Worm (Caenorhabditis elegans) whole organism, midembryonic: Measurements from ENCODE around the gene degl-1.
A peak's percentile ranks its signal among the peaks of the same experiment; 100 is the strongest.
"Not testable (repeated sequence)": the region's sequence is repeated elsewhere in the genome, so short reads cannot be mapped to it uniquely, and the experiment has no call there.

ENCODE experiments used
- T22C8.4 ChIP-seq: fragments of 200-800 bp; sonication (Bioruptor generic); IDR thresholded peaks from 2 replicates; pipeline ENCODE4 v1.3.6; 2022; ENCODE audit warnings: missing genetic modification characterization, missing compliant biosample characterization
- cog-1 ChIP-seq: sonication (generic microtip); optimal IDR thresholded peaks from 2 replicates; lab custom pipeline; 2016; ENCODE audit warnings: missing genetic modification characterization, missing compliant biosample characterization
- flt-1 ChIP-seq: fragments of 200-800 bp; sonication (Bioruptor generic); IDR thresholded peaks from 2 replicates; pipeline ENCODE4 v1.3.6; 2022; ENCODE audit warnings: missing genetic modification characterization, missing compliant biosample characterization
- klf-2 ChIP-seq: fragments of 200-800 bp; sonication (Bioruptor generic); conservative IDR thresholded peaks from 2 replicates; pipeline ENCODE4 v1.3.6; 2022; ENCODE audit warnings: missing genetic modification reagents, missing genetic modification characterization, missing compliant biosample characterization
- med-1 ChIP-seq: sonication (generic microtip); optimal IDR thresholded peaks from 2 replicates; lab custom pipeline; 2017; ENCODE audit warnings: missing genetic modification characterization, mild to moderate bottlenecking, missing compliant biosample characterization, antibody characterized with exemption, missing genetic modification reagents; ENCODE audit not compliant: insufficient read depth
- ref-1 ChIP-seq: fragments of 200-800 bp; sonication (Bioruptor generic); conservative IDR thresholded peaks from 2 replicates; pipeline ENCODE4 v1.3.6; 2022; ENCODE audit warnings: missing genetic modification reagents, missing genetic modification characterization, missing compliant biosample characterization
- tab-1 ChIP-seq: fragments of 200-800 bp; sonication (Bioruptor generic); IDR thresholded peaks from 2 replicates; pipeline ENCODE4 v1.3.6; 2022; ENCODE audit warnings: missing genetic modification characterization, missing compliant biosample characterization
- ztf-23 ChIP-seq: fragments of 200-800 bp; sonication (Bioruptor generic); IDR thresholded peaks from 2 replicates; pipeline ENCODE4 v1.3.6; 2022; ENCODE audit warnings: missing genetic modification reagents, missing genetic modification characterization, missing compliant biosample characterization
- ztf-29 ChIP-seq: fragments of 200-800 bp; sonication (Bioruptor generic); IDR thresholded peaks from 2 replicates; pipeline ENCODE4 v1.3.6; 2022; ENCODE audit warnings: missing genetic modification reagents, missing genetic modification characterization, missing compliant biosample characterization

degl-1 gene

ce11 chrIV:14793900-14794624, 22.8 kb upstream of the degl-1 start:
- TF ChIP-seq klf-2 (GFP tag; lab: Robert Waterston, UW) (no peak), med-1 (GFP tag; lab: Kevin White, UChicago) (no peak), T22C8.4 (GFP tag; lab: Robert Waterston, UW) (peak; percentile 86), flt-1 (GFP tag; lab: Robert Waterston, UW) (no peak), tab-1 (no peak), ref-1 (GFP tag; lab: Robert Waterston, UW) (no peak), ztf-29 (peak; percentile 78; the same call in 1 of the 2 replicates), ztf-23 (GFP tag; lab: Robert Waterston, UW) (no peak), cog-1 (peak; percentile 54)

ce11 chrIV:14792602-14793232, 21.5 kb upstream of the degl-1 start, which contains the start of gene gdi-1:
Gene gdi-1, minus strand, starts transcription at chrIV:14792887.
- TF ChIP-seq ztf-23 (GFP tag; lab: Robert Waterston, UW), result no peak
- no peak for TF ChIP-seq cog-1
- no peak for TF ChIP-seq ztf-29
- TF ChIP-seq klf-2 (GFP tag; lab: Robert Waterston, UW), result no peak
- TF ChIP-seq tab-1, result no peak
- no peak for TF ChIP-seq T22C8.4 (GFP tag; lab: Robert Waterston, UW)
- TF ChIP-seq med-1 (GFP tag; lab: Kevin White, UChicago), result no peak
- TF ChIP-seq ref-1 (GFP tag; lab: Robert Waterston, UW), result no peak
- no peak for TF ChIP-seq flt-1 (GFP tag; lab: Robert Waterston, UW)

DNA sequence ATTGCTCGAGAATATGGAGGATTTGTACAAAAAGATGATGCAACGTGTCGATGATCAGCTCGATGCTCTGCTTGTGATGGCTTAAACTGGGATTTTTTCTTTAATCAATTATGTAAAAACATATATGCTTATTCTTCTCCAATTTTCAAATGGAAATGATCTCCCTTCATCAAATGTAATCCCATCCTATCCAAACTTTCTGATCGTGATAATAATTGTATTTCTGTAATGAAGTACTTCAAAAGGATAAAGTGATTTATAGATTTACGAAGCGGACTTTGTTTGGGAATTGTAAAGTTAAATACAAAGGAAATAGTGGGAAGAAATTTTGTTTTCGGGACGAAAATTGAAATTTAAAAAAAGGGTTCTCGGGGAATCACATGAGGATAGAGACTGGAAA, 19.4 kb upstream of the degl-1 start:
- TF ChIP-seq cog-1 (no peak), klf-2 (GFP tag; lab: Robert Waterston, UW) (no peak), ztf-29 (no peak), T22C8.4 (GFP tag; lab: Robert Waterston, UW) (no peak), flt-1 (GFP tag; lab: Robert Waterston, UW) (no peak), med-1 (GFP tag; lab: Kevin White, UChicago) (no peak), ztf-23 (GFP tag; lab: Robert Waterston, UW) (no peak)

DNA sequence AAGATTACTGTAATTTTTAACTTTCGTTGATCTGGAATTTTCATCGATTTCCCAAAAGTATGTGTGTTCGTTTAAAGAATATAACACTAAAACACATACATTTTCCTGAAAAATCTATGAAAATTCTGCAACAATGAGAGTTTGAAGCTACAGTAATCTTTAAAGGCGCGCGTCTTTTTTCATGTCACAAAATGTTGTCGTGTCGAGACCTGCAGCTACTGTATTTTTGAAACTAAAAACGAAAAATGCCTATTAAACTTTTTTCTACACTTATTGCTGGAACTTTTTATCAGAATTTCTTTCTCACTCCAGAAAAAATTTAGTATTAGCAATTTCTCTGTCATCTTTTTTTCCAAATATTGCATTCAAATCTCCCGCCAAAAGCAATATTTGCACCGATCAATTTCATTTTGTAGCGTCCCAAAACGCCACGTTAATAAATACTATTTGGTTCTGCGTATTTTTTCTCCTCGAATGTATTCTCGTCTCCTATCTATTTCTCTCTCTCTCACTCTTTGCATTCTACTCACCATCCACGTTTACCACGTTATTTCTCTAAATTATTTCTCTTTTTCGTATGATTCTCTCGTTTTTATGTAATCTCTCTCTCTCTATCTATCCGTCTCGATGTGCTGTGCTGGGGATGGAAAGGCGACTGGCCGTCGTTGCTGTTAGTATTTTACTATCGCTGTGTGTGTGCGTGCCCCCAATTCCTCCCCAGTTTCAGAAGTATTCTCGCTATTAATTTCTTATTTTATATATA, 15.3 kb upstream of the degl-1 start, which contains the start of gene melo-1:
Gene melo-1, plus strand, starts transcription at position 658 of the 763 bp plus-strand sequence.
- TF ChIP-seq tab-1 (no peak), med-1 (GFP tag; lab: Kevin White, UChicago) (no peak), ztf-23 (GFP tag; lab: Robert Waterston, UW) (no peak), klf-2 (GFP tag; lab: Robert Waterston, UW) (no peak), flt-1 (GFP tag; lab: Robert Waterston, UW) (no peak), T22C8.4 (GFP tag; lab: Robert Waterston, UW) (no peak), cog-1 (no peak), ref-1 (GFP tag; lab: Robert Waterston, UW) (no peak)

DNA sequence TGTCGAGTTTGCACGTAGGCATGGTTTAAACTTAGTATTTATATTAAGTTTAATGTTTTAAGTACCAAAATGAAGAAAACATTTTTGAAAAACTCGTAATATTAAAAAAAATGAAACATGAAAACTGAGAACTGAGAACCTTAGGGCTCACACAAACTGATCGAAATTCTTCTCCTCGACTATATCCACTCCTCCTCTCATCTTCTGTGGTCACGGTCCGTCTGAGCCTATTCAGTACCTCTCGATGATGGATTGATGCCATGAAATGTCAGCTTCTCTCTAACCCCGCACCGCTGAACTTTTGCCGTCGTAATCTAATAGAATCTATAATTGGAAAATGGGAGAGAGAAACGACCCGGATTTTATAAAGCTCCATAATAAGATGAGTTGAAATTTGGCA, 13.3 kb upstream of the degl-1 start, which contains the start of gene nlp-56:
Gene nlp-56, minus strand, starts transcription at position 257 of the 400 bp plus-strand sequence.
- no peak for TF ChIP-seq tab-1
- no peak for TF ChIP-seq med-1 (GFP tag; lab: Kevin White, UChicago)
- no peak for TF ChIP-seq ref-1 (GFP tag; lab: Robert Waterston, UW)
- TF ChIP-seq flt-1 (GFP tag; lab: Robert Waterston, UW), result no peak
- TF ChIP-seq cog-1, result no peak
- TF ChIP-seq T22C8.4 (GFP tag; lab: Robert Waterston, UW), result no peak
- TF ChIP-seq ztf-23 (GFP tag; lab: Robert Waterston, UW), result no peak
- TF ChIP-seq ztf-29, result no peak
- no peak for TF ChIP-seq klf-2 (GFP tag; lab: Robert Waterston, UW)

DNA sequence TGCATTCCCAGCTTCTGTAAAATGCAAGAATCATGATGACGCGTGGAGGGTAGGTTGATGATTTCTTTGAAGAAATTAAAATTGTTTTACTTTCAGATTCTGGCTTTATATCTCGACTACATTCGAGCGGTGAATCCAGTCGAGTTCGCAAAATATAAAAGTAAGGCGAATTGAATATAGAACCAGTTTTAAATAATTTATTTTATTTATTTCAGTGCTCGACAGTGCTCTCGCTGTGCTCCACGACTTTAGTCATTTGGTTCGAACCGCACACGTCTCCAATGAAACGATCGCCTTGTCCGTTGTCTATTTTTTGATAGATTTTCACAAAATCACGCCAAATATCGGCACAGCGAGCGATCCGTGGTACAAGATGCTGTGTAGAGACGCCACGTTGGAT, 11.0 kb upstream of the degl-1 start, which contains the start of gene Y57G11C.1130:
Gene Y57G11C.1130, plus strand, starts transcription at position 301 of the 400 bp plus-strand sequence.
- TF ChIP-seq tab-1, result no peak
- no peak for TF ChIP-seq klf-2 (GFP tag; lab: Robert Waterston, UW)
- no peak for TF ChIP-seq med-1 (GFP tag; lab: Kevin White, UChicago)
- no peak for TF ChIP-seq flt-1 (GFP tag; lab: Robert Waterston, UW)
- no peak for TF ChIP-seq ztf-29
- TF ChIP-seq T22C8.4 (GFP tag; lab: Robert Waterston, UW), result no peak
- TF ChIP-seq ref-1 (GFP tag; lab: Robert Waterston, UW), result no peak
- no peak for TF ChIP-seq cog-1
- TF ChIP-seq ztf-23 (GFP tag; lab: Robert Waterston, UW), result no peak

- no peak for TF ChIP-seq cog-1
- no peak for TF ChIP-seq T22C8.4 (GFP tag; lab: Robert Waterston, UW)
- no peak for TF ChIP-seq ref-1 (GFP tag; lab: Robert Waterston, UW)
- TF ChIP-seq ztf-23 (GFP tag; lab: Robert Waterston, UW), result no peak
- TF ChIP-seq flt-1 (GFP tag; lab: Robert Waterston, UW), result no peak
- TF ChIP-seq klf-2 (GFP tag; lab: Robert Waterston, UW), result no peak
- TF ChIP-seq tab-1, result no peak
- TF ChIP-seq ztf-29, result no peak
- TF ChIP-seq med-1 (GFP tag; lab: Kevin White, UChicago), result no peak
Observed at ce11 chrIV:14781537-14781936, 10.3 kb upstream of the degl-1 start, which contains the start of gene Y57G11C.8. Gene Y57G11C.8, plus strand, starts transcription at chrIV:14781837.

DNA sequence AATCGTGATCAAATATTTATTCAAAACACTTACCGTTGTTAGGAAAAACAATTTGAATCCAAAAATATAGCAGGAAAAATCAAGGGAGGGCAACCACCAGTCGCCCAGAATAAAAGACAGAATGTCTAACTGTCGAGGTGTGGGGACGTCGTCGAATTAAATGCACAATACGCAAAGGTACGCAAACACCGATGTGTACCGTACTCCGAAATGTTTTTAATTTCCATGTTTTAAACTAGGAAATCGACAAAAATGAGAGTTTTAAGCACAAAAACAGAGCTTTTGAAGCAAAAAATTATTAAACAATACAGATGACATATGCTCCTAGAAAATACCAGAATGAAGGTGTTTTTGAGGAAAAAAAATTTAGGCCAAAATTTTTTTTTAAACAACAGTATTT, 3.2 kb upstream of the degl-1 start, which contains the start of gene Y57G11C.51:
Gene Y57G11C.51, minus strand, starts transcription at position 101 of the 400 bp plus-strand sequence.
- TF ChIP-seq med-1 (GFP tag; lab: Kevin White, UChicago); klf-2 (GFP tag; lab: Robert Waterston, UW); flt-1 (GFP tag; lab: Robert Waterston, UW): not testable (repeated sequence)
